Worm (Caenorhabditis elegans): ENCODE results near the gene ZK666.12.

DNA sequence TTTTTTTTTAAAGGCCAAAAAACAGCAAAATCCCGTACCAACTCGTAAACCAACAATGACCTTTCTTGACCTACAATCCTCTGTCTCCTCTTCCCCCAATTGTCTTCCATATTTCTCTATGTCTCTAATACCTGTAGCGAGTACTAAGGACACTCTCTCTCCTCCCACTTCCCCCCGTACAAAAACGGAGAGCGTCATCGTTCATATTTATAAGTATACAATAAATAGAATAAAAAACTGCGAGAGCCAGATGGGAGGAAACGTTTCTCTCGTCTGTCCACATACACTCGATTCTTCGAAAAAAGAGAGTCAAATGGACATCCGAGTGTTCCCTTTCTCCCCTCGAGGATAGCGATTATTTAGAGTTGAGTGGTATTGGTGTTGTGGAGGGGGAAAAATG lies 8.7 kb downstream of the ZK666.12 start:
- TF ChIP-seq hnd-1 (tag; optimal IDR thresholded peaks at IDR 0.05) = no peak
- TF ChIP-seq tra-4 (tag; optimal IDR thresholded peaks at IDR 0.05) = no peak
- TF ChIP-seq tbx-37 (GFP tag; conservative IDR thresholded peaks at IDR 0.05) = no peak
- TF ChIP-seq ama-1 (optimal IDR thresholded peaks at IDR 0.05) = no peak
- no peak for TF ChIP-seq flt-1 (GFP tag; IDR thresholded peaks at IDR 0.05)
- TF ChIP-seq sea-1 (GFP tag; conservative IDR thresholded peaks at IDR 0.05) = no peak
- no peak for TF ChIP-seq scrt-1 (GFP tag; IDR thresholded peaks at IDR 0.05)
- TF ChIP-seq ets-7 (tag; optimal IDR thresholded peaks at IDR 0.05) = no peak
- no peak for TF ChIP-seq aly-1 (tag; optimal IDR thresholded peaks at IDR 0.05)
- TF ChIP-seq hmg-4 (GFP tag; optimal IDR thresholded peaks at IDR 0.05) = peak; percentile 72
